Worm (Caenorhabditis elegans) whole organism, mixed stage, embryonic: ENCODE data around the gene lact-3.

ENCODE experiments used
- elt-1 ChIP-seq: sonication (generic microtip); optimal IDR thresholded peaks from 2 replicates; lab custom pipeline; 2017; ENCODE audit warnings: missing genetic modification characterization, mild to moderate bottlenecking, missing compliant biosample characterization, antibody characterized with exemption, moderate library complexity, borderline replicate concordance; ENCODE audit not compliant: insufficient read depth
- elt-3 ChIP-seq: fragments of 150-350 bp; optimal IDR thresholded peaks from 2 replicates; lab custom pipeline; 2014; ENCODE audit warnings: missing biosample characterization, missing genetic modification characterization
- ztf-11 ChIP-seq: fragments of 150-350 bp; optimal IDR thresholded peaks from 2 replicates; lab custom pipeline; 2014; ENCODE audit warnings: missing biosample characterization, missing genetic modification characterization

DNA sequence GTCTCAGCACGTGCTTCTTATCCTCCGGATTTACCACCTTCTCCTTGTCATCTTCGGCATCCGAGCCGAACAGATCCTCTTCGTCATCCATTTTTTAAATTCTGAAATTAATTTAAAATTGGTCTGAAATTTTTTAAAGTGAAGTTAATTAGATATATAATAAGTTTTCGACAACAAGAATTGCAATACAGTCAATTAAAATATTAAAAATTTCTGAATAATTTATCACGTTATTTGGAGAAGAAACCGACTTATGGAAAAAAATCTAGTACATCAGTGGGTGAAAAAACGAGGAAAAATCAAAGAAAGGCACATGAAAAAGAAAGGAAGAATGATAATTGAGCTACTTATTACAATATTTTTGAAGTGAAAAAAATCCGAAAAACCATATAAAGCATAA lies 52.0 kb downstream of the lact-3 start, which contains the start of gene taf-13:
- TF ChIP-seq elt-1 (tag; lab: Kevin White, UChicago) (no peak), ztf-11 (tag; lab: Kevin White, UChicago) (no peak), elt-3 (no peak)
